Worm (Caenorhabditis elegans) whole organism, young adult: ENCODE results near the gene cut-1.

Experiments used
- B0019.2 ChIP-seq: fragments of 200-800 bp; sonication (Bioruptor generic); conservative IDR thresholded peaks from 2 replicates; pipeline ENCODE4 v1.3.6; 2022; ENCODE audit warnings: missing genetic modification reagents, missing genetic modification characterization, missing compliant biosample characterization
- B0336.3 ChIP-seq: fragments of 200-800 bp; sonication (Bioruptor generic); IDR thresholded peaks from 2 replicates; pipeline ENCODE4 v1.3.6; 2022; ENCODE audit warnings: missing genetic modification characterization, missing compliant biosample characterization
- C17E4.6 ChIP-seq: fragments of 200-800 bp; sonication (Bioruptor generic); IDR thresholded peaks from 2 replicates; pipeline ENCODE4 v1.3.6; 2022; ENCODE audit warnings: missing genetic modification reagents, missing genetic modification characterization, missing compliant biosample characterization
- F55B11.4 ChIP-seq: sonication (generic microtip); optimal IDR thresholded peaks from 2 replicates; lab custom pipeline; 2016; ENCODE audit warnings: missing compliant biosample characterization, missing genetic modification characterization, borderline replicate concordance; ENCODE audit not compliant: insufficient read depth
- F57C9.4 ChIP-seq: sonication (generic microtip); optimal IDR thresholded peaks from 2 replicates; lab custom pipeline; 2017; ENCODE audit warnings: mild to moderate bottlenecking, missing genetic modification characterization, missing compliant biosample characterization
- K12H6.12 ChIP-seq: fragments of 200-800 bp; sonication (Bioruptor generic); optimal IDR thresholded peaks from 2 replicates; lab custom pipeline; 2018; ENCODE audit warnings: mild to moderate bottlenecking, missing genetic modification characterization, missing compliant biosample characterization
- T07F8.4 ChIP-seq: sonication (generic microtip); optimal IDR thresholded peaks from 2 replicates; lab custom pipeline; 2016; ENCODE audit warnings: mild to moderate bottlenecking, missing genetic modification characterization, moderate library complexity, missing compliant biosample characterization
- T26A5.8 ChIP-seq: sonication (generic microtip); optimal IDR thresholded peaks from 2 replicates; lab custom pipeline; 2016; ENCODE audit warnings: missing genetic modification characterization, missing compliant biosample characterization
- Y95B8A.8 ChIP-seq: fragments of 200-800 bp; sonication (Bioruptor generic); IDR thresholded peaks from 2 replicates; pipeline ENCODE4 v1.3.6; 2022; ENCODE audit warnings: missing genetic modification reagents, missing genetic modification characterization, missing compliant biosample characterization
- aptf-3 ChIP-seq: fragments of 200-800 bp; sonication (Bioruptor generic); IDR thresholded peaks from 2 replicates; pipeline ENCODE4 v1.3.6; 2022; ENCODE audit warnings: missing genetic modification characterization, missing compliant biosample characterization
- attf-6 ChIP-seq: fragments of 200-800 bp; sonication (Bioruptor generic); IDR thresholded peaks from 2 replicates; pipeline ENCODE4 v1.3.6; 2022; ENCODE audit warnings: missing genetic modification reagents, missing genetic modification characterization, missing compliant biosample characterization
- cebp-2 ChIP-seq: fragments of 200-800 bp; sonication (Bioruptor generic); IDR thresholded peaks from 2 replicates; pipeline ENCODE4 v1.3.6; 2022; ENCODE audit warnings: missing genetic modification characterization, missing compliant biosample characterization
- die-1 ChIP-seq: sonication (generic microtip); optimal IDR thresholded peaks from 2 replicates; lab custom pipeline; 2016; ENCODE audit warnings: missing genotype, mild to moderate bottlenecking, missing genetic modification characterization, missing compliant biosample characterization
- dox-1 ChIP-seq: fragments of 200-800 bp; sonication (Bioruptor generic); IDR thresholded peaks from 2 replicates; pipeline ENCODE4 v1.3.6; 2022; ENCODE audit warnings: missing genetic modification reagents, missing genetic modification characterization, missing compliant biosample characterization
- dpl-1 ChIP-seq: fragments of 150-350 bp; optimal IDR thresholded peaks from 2 replicates; lab custom pipeline; 2014; ENCODE audit warnings: missing biosample characterization, missing genetic modification reagents, missing genetic modification characterization
- egl-44 ChIP-seq: fragments of 200-800 bp; sonication (Bioruptor generic); IDR thresholded peaks from 2 replicates; pipeline ENCODE4 v1.3.6; 2022; ENCODE audit warnings: missing genetic modification reagents, missing genetic modification characterization, missing compliant biosample characterization
- ekl-4 ChIP-seq: fragments of 200-800 bp; sonication (Bioruptor generic); IDR thresholded peaks from 2 replicates; pipeline ENCODE4 v1.3.6; 2022; ENCODE audit warnings: missing genetic modification reagents, missing genetic modification characterization, missing compliant biosample characterization
- fkh-3 ChIP-seq: sonication (generic microtip); optimal IDR thresholded peaks from 2 replicates; lab custom pipeline; 2016; ENCODE audit warnings: mild to moderate bottlenecking, missing genetic modification characterization, missing compliant biosample characterization
- him-1 ChIP-seq: sonication (generic microtip); optimal IDR thresholded peaks from 2 replicates; lab custom pipeline; 2016; ENCODE audit warnings: missing genotype, missing genetic modification reagents, missing genetic modification characterization, missing compliant biosample characterization
- hsf-1 ChIP-seq: fragments of 200-800 bp; sonication (Bioruptor generic); IDR thresholded peaks from 2 replicates; pipeline ENCODE4 v1.3.6; 2022; ENCODE audit warnings: missing genetic modification reagents, missing genetic modification characterization, missing compliant biosample characterization
- lag-1 ChIP-seq: fragments of 200-800 bp; sonication (Bioruptor generic); IDR thresholded peaks from 2 replicates; pipeline ENCODE4 v1.3.6; 2022; ENCODE audit warnings: missing genetic modification reagents, missing genetic modification characterization, missing compliant biosample characterization
- let-526 ChIP-seq: fragments of 200-800 bp; sonication (Bioruptor generic); IDR thresholded peaks from 2 replicates; pipeline ENCODE4 v1.3.6; 2022; ENCODE audit warnings: missing genetic modification reagents, missing genetic modification characterization, missing compliant biosample characterization
- lin-40 ChIP-seq: sonication (generic microtip); optimal IDR thresholded peaks from 2 replicates; lab custom pipeline; 2016; ENCODE audit warnings: missing genetic modification characterization, mild to moderate bottlenecking, missing compliant biosample characterization, missing genotype, missing genetic modification reagents
- mel-28 ChIP-seq: sonication (generic microtip); optimal IDR thresholded peaks from 2 replicates; lab custom pipeline; 2016; ENCODE audit warnings: borderline replicate concordance, mild to moderate bottlenecking, missing genetic modification characterization, missing compliant biosample characterization
- nfya-2 ChIP-seq: fragments of 200-800 bp; sonication (Bioruptor generic); IDR thresholded peaks from 2 replicates; pipeline ENCODE4 v1.3.6; 2022; ENCODE audit warnings: missing genetic modification reagents, missing genetic modification characterization, missing compliant biosample characterization
- nfyb-1 ChIP-seq: fragments of 200-800 bp; sonication (Bioruptor generic); IDR thresholded peaks from 2 replicates; pipeline ENCODE4 v1.3.6; 2022; ENCODE audit warnings: missing genetic modification reagents, missing genetic modification characterization, missing compliant biosample characterization
- nhr-120 ChIP-seq: fragments of 200-800 bp; sonication (Bioruptor generic); IDR thresholded peaks from 2 replicates; pipeline ENCODE4 v1.3.6; 2022; ENCODE audit warnings: missing genetic modification characterization, missing compliant biosample characterization
- snpc-1.1 ChIP-seq: sonication (generic microtip); optimal IDR thresholded peaks from 2 replicates; lab custom pipeline; 2017; ENCODE audit warnings: missing genetic modification characterization, mild to moderate bottlenecking, missing compliant biosample characterization, antibody characterized with exemption, moderate library complexity, missing genotype, missing genetic modification reagents; ENCODE audit not compliant: insufficient read depth
- somi-1 ChIP-seq: fragments of 200-800 bp; sonication (Bioruptor generic); optimal IDR thresholded peaks from 2 replicates; lab custom pipeline; 2018; ENCODE audit warnings: mild to moderate bottlenecking, missing genetic modification characterization, missing compliant biosample characterization
- sptf-2 ChIP-seq: fragments of 200-800 bp; sonication (Bioruptor generic); optimal IDR thresholded peaks from 2 replicates; lab custom pipeline; 2018; ENCODE audit warnings: mild to moderate bottlenecking, missing genetic modification characterization, missing compliant biosample characterization
- tbp1 ChIP-seq: fragments of 200-800 bp; sonication (Bioruptor generic); optimal IDR thresholded peaks from 2 replicates; lab custom pipeline; 2018; ENCODE audit warnings: mild to moderate bottlenecking, missing genetic modification characterization, missing compliant biosample characterization
- zfh-2 ChIP-seq: fragments of 200-800 bp; sonication (Bioruptor generic); conservative IDR thresholded peaks from 2 replicates; pipeline ENCODE4 v1.3.6; 2022; ENCODE audit warnings: missing genetic modification reagents, missing genetic modification characterization, missing compliant biosample characterization
- ztf-25 ChIP-seq: fragments of 200-800 bp; sonication (Bioruptor generic); IDR thresholded peaks from 2 replicates; pipeline ENCODE4 v1.3.6; 2022; ENCODE audit warnings: missing genetic modification reagents, missing genetic modification characterization, missing compliant biosample characterization

The cut-1 gene

ce11 chrII:11276879-11277278 is 8.0 kb downstream of the cut-1 start:
- TF ChIP-seq B0019.2 (GFP tag; lab: Robert Waterston, UW) = no peak
- no peak for TF ChIP-seq dpl-1 (GFP tag; lab: Kevin White, UChicago)
- TF ChIP-seq attf-6 (GFP tag; lab: Robert Waterston, UW) = no peak
- no peak for TF ChIP-seq die-1 (tag; lab: Kevin White, UChicago)
- TF ChIP-seq fkh-3 (tag; lab: Kevin White, UChicago) = no peak
- no peak for TF ChIP-seq F55B11.4 (tag; lab: Kevin White, UChicago)
- no peak for TF ChIP-seq zfh-2 (GFP tag; lab: Robert Waterston, UW)
- no peak for TF ChIP-seq T07F8.4 (tag; lab: Kevin White, UChicago)
- no peak for TF ChIP-seq let-526 (GFP tag; lab: Robert Waterston, UW)

ce11 chrII:11279971-11280370 is 11.0 kb downstream of the cut-1 start:
- peak; percentile 72 for TF ChIP-seq nfyb-1
- TF ChIP-seq dox-1 = no peak
- 0 out of 2 replicates have a peak, but pooled peaks have one; percentile 17 for TF ChIP-seq zfh-2 (GFP tag; lab: Robert Waterston, UW)

- no peak for TF ChIP-seq somi-1 (GFP tag; lab: Kevin White, UChicago)
- TF ChIP-seq egl-44 = no peak
- no peak for TF ChIP-seq cebp-2 (GFP tag; lab: Robert Waterston, UW)
- no peak for TF ChIP-seq tbp1 (GFP tag; lab: Kevin White, UChicago)
- no peak for TF ChIP-seq lag-1 (GFP tag; lab: Robert Waterston, UW)
- no peak for TF ChIP-seq K12H6.12 (tag; lab: Kevin White, UChicago)
- no peak for TF ChIP-seq lin-40 (tag; lab: Kevin White, UChicago)
- TF ChIP-seq hsf-1 (GFP tag; lab: Robert Waterston, UW) = no peak
- TF ChIP-seq dox-1 = no peak
- no peak for TF ChIP-seq T07F8.4 (tag; lab: Kevin White, UChicago)
- no peak for TF ChIP-seq F57C9.4
- TF ChIP-seq nhr-120 (GFP tag; lab: Robert Waterston, UW) = no peak
- TF ChIP-seq mel-28 (tag; lab: Kevin White, UChicago) = no peak
- no peak for TF ChIP-seq nfya-2 (GFP tag; lab: Robert Waterston, UW)
- no peak for TF ChIP-seq F55B11.4 (tag; lab: Kevin White, UChicago)
Observed at ce11 chrII:11281177-11281576, 12.3 kb downstream of the cut-1 start.

- TF ChIP-seq aptf-3 = no peak
- no peak for TF ChIP-seq B0336.3 (GFP tag; lab: Robert Waterston, UW)
- no peak for TF ChIP-seq C17E4.6 (GFP tag; lab: Robert Waterston, UW)
- no peak for TF ChIP-seq fkh-3 (tag; lab: Kevin White, UChicago)
- TF ChIP-seq ztf-25 (GFP tag; lab: Robert Waterston, UW) = no peak
- TF ChIP-seq Y95B8A.8 (GFP tag; lab: Robert Waterston, UW) = no peak
- no peak for TF ChIP-seq him-1 (tag; lab: Kevin White, UChicago)
- TF ChIP-seq lag-1 (GFP tag; lab: Robert Waterston, UW) = no peak
- no peak for TF ChIP-seq ekl-4 (GFP tag; lab: Robert Waterston, UW)
- no peak for TF ChIP-seq dox-1
- no peak for TF ChIP-seq snpc-1.1 (tag; lab: Kevin White, UChicago)
- TF ChIP-seq T26A5.8 (tag; lab: Kevin White, UChicago) = no peak
- no peak for TF ChIP-seq K12H6.12 (tag; lab: Kevin White, UChicago)
- TF ChIP-seq sptf-2 (GFP tag; lab: Kevin White, UChicago) = no peak
Observed at ce11 chrII:11281666-11282065, 12.7 kb downstream of the cut-1 start, which contains the start of gene unc-130. Gene unc-130, plus strand, starts transcription at chrII:11281966.
